Worm (Caenorhabditis elegans): ENCODE data around the gene C09H10.9.

C09H10.9 gene

ce11 chrII:11105981-11106711 is 1.9 kb downstream of the C09H10.9 start, which contains the start of gene nasp-1:
Gene nasp-1, plus strand, starts transcription at chrII:11106612.
- TF ChIP-seq egl-27 (tag; optimal IDR thresholded peaks at IDR 0.05) (no peak), lsy-2 (tag; optimal IDR thresholded peaks at IDR 0.05) (peak in 1 of 2 experiments; percentile 73)

ce11 chrII:11107828-11108227 is 3.6 kb downstream of the C09H10.9 start, which contains the start of gene apc-17:
Gene apc-17, plus strand, starts transcription at chrII:11108128.
- TF ChIP-seq mbf-1 (tag; optimal IDR thresholded peaks at IDR 0.05) (no peak), nhr-77 (tag; optimal IDR thresholded peaks at IDR 0.05) (no peak), gmeb-1 (tag; optimal IDR thresholded peaks at IDR 0.05) (no peak), nhr-10 (tag; optimal IDR thresholded peaks at IDR 0.05) (no peak), skn-1 (tag; optimal IDR thresholded peaks at IDR 0.05) (no peak), nhr-237 (tag; optimal IDR thresholded peaks at IDR 0.05) (no peak), sem-4 (tag; optimal IDR thresholded peaks at IDR 0.05) (no peak), ZK546.5 (tag; optimal IDR thresholded peaks at IDR 0.05) (no peak), ztf-1 (GFP tag; conservative IDR thresholded peaks at IDR 0.05) (no peak), fos-1 (tag; optimal IDR thresholded peaks at IDR 0.05) (no peak), ztf-4 (tag; optimal IDR thresholded peaks at IDR 0.05) (no peak), mab-5 (tag; optimal IDR thresholded peaks at IDR 0.05) (no peak), dmd-4 (tag; optimal IDR thresholded peaks at IDR 0.05) (no peak), nhr-12 (tag; optimal IDR thresholded peaks at IDR 0.05) (no peak), zag-1 (tag; optimal IDR thresholded peaks at IDR 0.05) (no peak), lsy-2 (tag; optimal IDR thresholded peaks at IDR 0.05) (no peak), mdl-1 (tag; optimal IDR thresholded peaks at IDR 0.05) (no peak)

ce11 chrII:11110419-11110818 is 6.2 kb downstream of the C09H10.9 start:
- no peak for TF ChIP-seq elt-3 (tag; optimal IDR thresholded peaks at IDR 0.05)

ce11 chrII:11111107-11111506 is 6.8 kb downstream of the C09H10.9 start, which contains the start of gene glb-4:
Gene glb-4, minus strand, starts transcription at chrII:11111207.
- TF ChIP-seq nhr-10 (tag; optimal IDR thresholded peaks at IDR 0.05) (no peak), ztf-4 (tag; optimal IDR thresholded peaks at IDR 0.05) (no peak), unc-55 (GFP tag; optimal IDR thresholded peaks at IDR 0.05) (no peak), R02D3.7 (tag; optimal IDR thresholded peaks at IDR 0.05) (no peak), lin-11 (tag; optimal IDR thresholded peaks at IDR 0.05) (no peak), gmeb-1 (tag; optimal IDR thresholded peaks at IDR 0.05) (no peak), ceh-82 (tag; optimal IDR thresholded peaks at IDR 0.05) (no peak), sma-9 (GFP tag; optimal IDR thresholded peaks at IDR 0.05) (no peak), sma-9 (tag; optimal IDR thresholded peaks at IDR 0.05) (no peak), nhr-12 (tag; optimal IDR thresholded peaks at IDR 0.05) (no peak), fos-1 (tag; optimal IDR thresholded peaks at IDR 0.05) (no peak), sem-4 (tag; optimal IDR thresholded peaks at IDR 0.05) (no peak), aly-2 (tag; optimal IDR thresholded peaks at IDR 0.05) (no peak), nhr-23 (tag; optimal IDR thresholded peaks at IDR 0.05) (no peak), nhr-6 (tag; optimal IDR thresholded peaks at IDR 0.05) (no peak), nhr-129 (tag; optimal IDR thresholded peaks at IDR 0.05) (no peak), unc-39 (tag; optimal IDR thresholded peaks at IDR 0.05) (no peak), skn-1 (tag; optimal IDR thresholded peaks at IDR 0.05) (no peak)

ce11 chrII:11112419-11112818 is 8.2 kb downstream of the C09H10.9 start, which contains the start of gene mat-2:
Gene mat-2, plus strand, starts transcription at chrII:11112719.
- no peak for TF ChIP-seq lin-11 (tag; optimal IDR thresholded peaks at IDR 0.05)
- no peak for TF ChIP-seq dmd-4 (tag; optimal IDR thresholded peaks at IDR 0.05)
- TF ChIP-seq ceh-82 (tag; optimal IDR thresholded peaks at IDR 0.05) = no peak
- TF ChIP-seq nhr-12 (tag; optimal IDR thresholded peaks at IDR 0.05) = no peak
- TF ChIP-seq F13H6.1 (tag; optimal IDR thresholded peaks at IDR 0.05) = no peak
- no peak for TF ChIP-seq nhr-25 (tag; optimal IDR thresholded peaks at IDR 0.05)
- no peak for TF ChIP-seq unc-55 (GFP tag; optimal IDR thresholded peaks at IDR 0.05)
- TF ChIP-seq ztf-11 (tag; optimal IDR thresholded peaks at IDR 0.05) = no peak
- TF ChIP-seq nhr-21 (tag; optimal IDR thresholded peaks at IDR 0.05) = no peak
- no peak for TF ChIP-seq mdl-1 (tag; optimal IDR thresholded peaks at IDR 0.05)
- TF ChIP-seq ztf-1 (GFP tag; conservative IDR thresholded peaks at IDR 0.05) = no peak
- no peak for TF ChIP-seq peb-1 (tag; optimal IDR thresholded peaks at IDR 0.05)
- no peak for TF ChIP-seq alr-1 (tag; optimal IDR thresholded peaks at IDR 0.05)
- no peak for TF ChIP-seq C34F6.9 (tag; optimal IDR thresholded peaks at IDR 0.05)
- TF ChIP-seq unc-39 (tag; optimal IDR thresholded peaks at IDR 0.05) = no peak
- no peak for TF ChIP-seq elt-3 (tag; optimal IDR thresholded peaks at IDR 0.05)
- no peak for TF ChIP-seq nhr-11 (tag; optimal IDR thresholded peaks at IDR 0.05)
